Worm (Caenorhabditis elegans) whole organism, L1 larva: Measurements from ENCODE around the gene W04E12.5.

ENCODE experiments used
- C04F5.9 ChIP-seq: sonication (generic microtip); optimal IDR thresholded peaks from 2 replicates; lab custom pipeline; 2016; ENCODE audit warnings: missing genetic modification characterization, missing compliant biosample characterization
- F16B12.6 ChIP-seq: fragments of 150-350 bp; optimal IDR thresholded peaks from 2 replicates; lab custom pipeline; 2014; ENCODE audit warnings: missing biosample characterization, missing genetic modification characterization
- aha-1 ChIP-seq: fragments of 150-350 bp; optimal IDR thresholded peaks from 2 replicates; lab custom pipeline; 2014; ENCODE audit warnings: missing biosample characterization, missing genetic modification characterization
- alr-1 ChIP-seq: fragments of 200-800 bp; sonication (Bioruptor generic); optimal IDR thresholded peaks from 2 replicates; lab custom pipeline; 2018; ENCODE audit warnings: borderline replicate concordance, mild to moderate bottlenecking, missing genetic modification characterization, missing compliant biosample characterization
- aly-2 ChIP-seq: fragments of 150-350 bp; optimal IDR thresholded peaks from 2 replicates; lab custom pipeline; 2014; ENCODE audit warnings: missing biosample characterization, missing genetic modification characterization
- ama-1 ChIP-seq: fragments of 150-350 bp; optimal IDR thresholded peaks from 2 replicates; lab custom pipeline; 2014
- blmp-1 ChIP-seq: fragments of 150-350 bp; optimal IDR thresholded peaks from 2 replicates; lab custom pipeline; 2014; ENCODE audit warnings: missing biosample characterization, missing genetic modification characterization
- ceh-63 ChIP-seq: fragments of 200-800 bp; sonication (Bioruptor generic); optimal IDR thresholded peaks from 2 replicates; lab custom pipeline; 2018; ENCODE audit warnings: mild to moderate bottlenecking, missing genetic modification characterization, missing compliant biosample characterization
- ceh-82 ChIP-seq, 3 experiments: fragments of 150-350 bp in 1 of 3; sonication (generic microtip) in 2 of 3; optimal IDR thresholded peaks; 2 replicates each; lab custom pipeline; 2014 to 2017; ENCODE audit warnings: missing biosample characterization in 3 of 3, missing genetic modification characterization in 3 of 3
- ceh-90 ChIP-seq: sonication (generic microtip); optimal IDR thresholded peaks from 2 replicates; lab custom pipeline; 2016; ENCODE audit warnings: missing genetic modification characterization, missing compliant biosample characterization
- ces-1 ChIP-seq: fragments of 150-350 bp; optimal IDR thresholded peaks from 2 replicates; lab custom pipeline; 2014; ENCODE audit warnings: missing biosample characterization, missing genetic modification reagents, missing genetic modification characterization
- dsc-1 ChIP-seq: sonication (generic microtip); optimal IDR thresholded peaks from 2 replicates; lab custom pipeline; 2016; ENCODE audit warnings: mild to moderate bottlenecking, missing genetic modification characterization, missing compliant biosample characterization
- efl-1 ChIP-seq, 4 experiments: fragments of 150-350 bp; optimal IDR thresholded peaks in 3 of 4; peaks in 1 of 4; 1 replicate in 1 of 4; 2 replicates in 3 of 4; lab custom pipeline; 2014; ENCODE audit warnings: missing biosample characterization in 2 of 4, missing genetic modification characterization in 2 of 4, missing genetic modification reagents in 2 of 4
- egl-27 ChIP-seq, 2 experiments: fragments of 150-350 bp in 1 of 2; sonication (generic microtip); optimal IDR thresholded peaks; 3 replicates each; lab custom pipeline; 2017 to 2018; ENCODE audit warnings: missing biosample characterization in 2 of 2, missing genetic modification characterization in 2 of 2, missing genetic modification reagents in 2 of 2
- elt-3 ChIP-seq, 6 experiments: fragments of 150-350 bp in 1 of 6; sonication (generic microtip); optimal IDR thresholded peaks; 2 replicates each; lab custom pipeline; 2017 to 2018; ENCODE audit warnings: missing biosample characterization in 6 of 6, missing genetic modification characterization in 6 of 6, inconsistent platforms in 1 of 6
- fkh-8 ChIP-seq: sonication (generic microtip); optimal IDR thresholded peaks from 2 replicates; lab custom pipeline; 2016; ENCODE audit warnings: mild to moderate bottlenecking, missing genetic modification characterization, missing compliant biosample characterization
- isw-1 ChIP-seq: fragments of 200-800 bp; sonication (Bioruptor generic); IDR thresholded peaks from 2 replicates; pipeline ENCODE4 v1.3.6; 2022; ENCODE audit warnings: missing genetic modification characterization, missing compliant biosample characterization
- jun-1 ChIP-seq: fragments of 150-350 bp; optimal IDR thresholded peaks from 2 replicates; lab custom pipeline; 2014; ENCODE audit warnings: missing biosample characterization, missing genetic modification reagents, missing genetic modification characterization
- lin-14 ChIP-seq: fragments of 200-800 bp; sonication (Bioruptor generic); optimal IDR thresholded peaks from 2 replicates; lab custom pipeline; 2018; ENCODE audit warnings: mild to moderate bottlenecking, missing genetic modification characterization, moderate library complexity, missing compliant biosample characterization
- lin-39 ChIP-seq: fragments of 150-350 bp; optimal IDR thresholded peaks from 2 replicates; lab custom pipeline; 2014; ENCODE audit warnings: missing biosample characterization, missing genetic modification reagents, missing genetic modification characterization
- lir-3 ChIP-seq: sonication (generic microtip); optimal IDR thresholded peaks from 2 replicates; lab custom pipeline; 2016; ENCODE audit warnings: mild to moderate bottlenecking, missing genetic modification characterization, moderate library complexity, missing compliant biosample characterization; ENCODE audit not compliant: poor library complexity
- mab-9 ChIP-seq: fragments of 200-800 bp; sonication (Bioruptor generic); IDR thresholded peaks from 2 replicates; pipeline ENCODE4 v1.3.6; 2022; ENCODE audit warnings: missing genetic modification reagents, missing genetic modification characterization, missing compliant biosample characterization
- mef-2 ChIP-seq: fragments of 150-350 bp; optimal IDR thresholded peaks from 2 replicates; lab custom pipeline; 2014; ENCODE audit warnings: missing biosample characterization, missing genetic modification characterization
- mep-1 ChIP-seq: fragments of 150-350 bp; optimal IDR thresholded peaks from 2 replicates; lab custom pipeline; 2014; ENCODE audit warnings: missing biosample characterization, missing genetic modification characterization
- nhr-12 ChIP-seq: sonication (generic microtip); optimal IDR thresholded peaks from 2 replicates; lab custom pipeline; 2017; ENCODE audit warnings: missing biosample characterization, missing genetic modification characterization
- nhr-19 ChIP-seq: fragments of 200-800 bp; sonication (Bioruptor generic); conservative IDR thresholded peaks from 2 replicates; pipeline ENCODE4 v1.3.6; 2022; ENCODE audit warnings: missing genetic modification characterization, missing compliant biosample characterization
- nhr-20 ChIP-seq: sonication (generic microtip); optimal IDR thresholded peaks from 2 replicates; lab custom pipeline; 2016; ENCODE audit warnings: mild to moderate bottlenecking, missing genetic modification characterization, missing compliant biosample characterization
- nhr-71 ChIP-seq: sonication (generic microtip); optimal IDR thresholded peaks from 2 replicates; lab custom pipeline; 2016; ENCODE audit warnings: mild to moderate bottlenecking, missing genetic modification characterization, moderate library complexity, missing compliant biosample characterization
- nhr-77 ChIP-seq: fragments of 150-350 bp; optimal IDR thresholded peaks from 2 replicates; lab custom pipeline; 2014; ENCODE audit warnings: missing biosample characterization, missing genetic modification characterization
- nhr-84 ChIP-seq: sonication (generic microtip); optimal IDR thresholded peaks from 2 replicates; lab custom pipeline; 2017; ENCODE audit warnings: missing biosample characterization, missing genetic modification characterization
- nhr-85 ChIP-seq: sonication (generic microtip); peaks from one replicate; lab custom pipeline; 2016; ENCODE audit warnings: missing genetic modification characterization, inconsistent platforms, missing compliant biosample characterization
- nhr-90 ChIP-seq: sonication (generic microtip); optimal IDR thresholded peaks from 2 replicates; lab custom pipeline; 2016; ENCODE audit warnings: mild to moderate bottlenecking, missing genetic modification characterization, missing compliant biosample characterization; ENCODE audit not compliant: poor library complexity
- pqm-1 ChIP-seq: sonication (generic microtip); optimal IDR thresholded peaks from 3 replicates; lab custom pipeline; 2017; ENCODE audit warnings: missing biosample characterization, missing genetic modification characterization
- skn-1 ChIP-seq: fragments of 150-350 bp; optimal IDR thresholded peaks from 2 replicates; lab custom pipeline; 2014; ENCODE audit warnings: missing biosample characterization, missing genetic modification characterization
- sox-4 ChIP-seq: sonication (generic microtip); optimal IDR thresholded peaks from 2 replicates; lab custom pipeline; 2016; ENCODE audit warnings: missing genetic modification characterization, missing compliant biosample characterization
- sup-37 ChIP-seq: fragments of 200-800 bp; sonication (Bioruptor generic); optimal IDR thresholded peaks from 2 replicates; lab custom pipeline; 2018; ENCODE audit warnings: mild to moderate bottlenecking, missing genetic modification characterization, missing compliant biosample characterization
- swsn-7 ChIP-seq: sonication (generic microtip); optimal IDR thresholded peaks from 2 replicates; lab custom pipeline; 2016; ENCODE audit warnings: missing genetic modification characterization, missing compliant biosample characterization
- unc-62 ChIP-seq: fragments of 150-350 bp; optimal IDR thresholded peaks from 2 replicates; lab custom pipeline; 2014; ENCODE audit warnings: missing biosample characterization, missing genetic modification reagents, missing genetic modification characterization
- unc-86 ChIP-seq: sonication (generic microtip); optimal IDR thresholded peaks from 2 replicates; lab custom pipeline; 2016; ENCODE audit warnings: missing genetic modification characterization, missing compliant biosample characterization

Gene W04E12.5

DNA sequence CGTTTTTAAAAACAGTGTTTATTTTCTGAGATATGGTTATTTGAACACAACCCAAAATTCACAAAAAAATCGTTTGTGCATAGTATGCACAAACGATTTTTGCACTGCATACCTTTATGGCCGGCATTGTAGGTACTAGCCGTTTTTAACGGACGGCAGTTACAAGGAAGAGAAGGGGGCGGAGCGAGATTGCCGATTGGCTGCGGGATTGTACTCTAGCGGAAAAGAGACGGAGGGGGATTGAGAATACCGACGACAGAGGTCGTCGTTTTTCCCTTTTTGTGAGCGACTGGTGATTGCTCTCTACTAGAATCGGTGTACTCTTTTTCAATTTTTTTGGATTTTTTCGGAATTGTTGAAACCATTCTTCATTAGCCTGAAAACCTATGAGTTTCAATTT, 21.8 kb downstream of the W04E12.5 start:
- TF ChIP-seq mef-2 (no peak), efl-1 (optimal IDR thresholded peaks at IDR 0.05; lab: Kevin White, UChicago) (no peak), efl-1 (GFP tag; optimal IDR thresholded peaks at IDR 0.05 in 1 of 2; lab: Kevin White, UChicago) (peak in 1 of 2 experiments; percentile 48)

DNA sequence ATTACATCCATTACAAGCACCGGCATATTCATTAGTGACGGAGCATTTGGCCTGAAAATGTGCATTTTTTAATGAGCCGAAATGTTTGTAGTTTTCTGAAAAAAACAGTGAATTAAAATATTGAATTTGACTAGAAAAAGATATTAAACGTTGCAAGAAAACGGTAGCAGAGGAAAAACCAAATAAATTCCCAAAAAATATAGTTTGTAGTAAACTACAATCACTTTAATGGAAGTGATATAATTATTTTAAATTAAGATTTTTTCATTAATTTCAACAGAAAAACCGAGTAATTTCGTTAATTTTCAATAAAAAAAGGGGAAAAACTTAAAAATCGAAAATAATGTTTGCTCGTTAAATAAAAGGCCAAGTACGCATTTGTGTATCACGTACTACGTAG, 25.7 kb downstream of the W04E12.5 start, which contains the start of gene M162.15:
Gene M162.15, minus strand, starts transcription at position 101 of the 400 bp plus-strand sequence.
- no peak for TF ChIP-seq lin-14 (GFP tag; lab: Kevin White, UChicago)
- TF ChIP-seq nhr-85 (tag; lab: Kevin White, UChicago) = no peak
- no peak for TF ChIP-seq jun-1
- TF ChIP-seq ama-1 = no peak
- no peak for TF ChIP-seq egl-27 (tag; optimal IDR thresholded peaks at IDR 0.05; lab: Kevin White, UChicago)
- no peak for TF ChIP-seq sup-37 (GFP tag; lab: Kevin White, UChicago)
- no peak for TF ChIP-seq lin-39 (tag; lab: Kevin White, UChicago)
- TF ChIP-seq mab-9 (GFP tag; lab: Robert Waterston, UW) = no peak
- TF ChIP-seq F16B12.6 (tag; lab: Kevin White, UChicago) = no peak
- TF ChIP-seq ces-1 (GFP tag; lab: Kevin White, UChicago) = no peak
- TF ChIP-seq, all 84 proteins: peak for 0

DNA sequence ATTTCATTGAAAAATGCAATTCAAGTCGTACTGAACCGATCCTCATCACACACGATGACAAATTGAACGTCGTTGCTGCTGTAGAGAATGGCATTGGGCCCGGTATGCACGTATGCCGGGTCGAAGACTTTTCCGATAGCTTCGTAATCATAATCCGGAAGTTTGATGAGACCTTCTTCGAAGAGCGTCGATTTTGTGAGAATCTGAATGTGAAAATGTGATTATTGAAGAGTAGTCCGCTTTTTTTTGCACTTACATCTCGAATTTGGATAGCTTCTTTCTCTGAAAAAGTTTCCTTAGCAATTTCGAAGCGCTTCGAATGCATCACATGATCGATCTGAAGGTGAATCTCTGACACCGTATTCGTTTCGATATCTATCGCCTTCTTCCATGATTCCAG, 31.3 kb downstream of the W04E12.5 start, which contains the start of gene fbxa-118:
Gene fbxa-118, minus strand, starts transcription at position 101 of the 400 bp plus-strand sequence.
- TF ChIP-seq ceh-90 (no peak), mef-2 (no peak)

DNA sequence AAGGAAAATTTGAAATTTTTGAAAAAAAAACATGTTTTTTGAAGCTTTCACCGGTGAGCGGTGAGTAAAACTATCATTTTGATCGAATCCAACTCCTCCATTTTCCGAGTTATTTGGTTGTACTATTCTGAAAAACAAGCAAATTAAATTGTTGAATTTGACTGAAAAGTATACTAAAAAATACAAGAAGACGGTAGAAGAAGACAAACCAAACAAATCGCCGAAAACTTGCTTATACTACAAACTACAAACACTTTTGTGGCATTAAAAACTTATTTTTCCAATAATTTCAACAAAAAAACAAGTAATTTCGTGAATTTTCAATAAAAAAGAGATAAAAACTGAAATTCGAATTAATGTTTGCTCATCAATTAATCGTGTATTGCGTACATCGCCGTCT, 32.7 kb downstream of the W04E12.5 start, which contains the start of gene fbxa-194:
Gene fbxa-194, minus strand, starts transcription at position 101 of the 400 bp plus-strand sequence.
- no peak for TF ChIP-seq fkh-8
- TF ChIP-seq unc-86 = no peak
- TF ChIP-seq nhr-20 = no peak
- no peak for TF ChIP-seq nhr-71 (tag; lab: Kevin White, UChicago)
- TF ChIP-seq C04F5.9 = no peak
- no peak for TF ChIP-seq isw-1 (GFP tag; lab: Robert Waterston, UW)
- TF ChIP-seq lir-3 = no peak
- no peak for TF ChIP-seq dsc-1
- no peak for TF ChIP-seq nhr-19 (GFP tag; lab: Robert Waterston, UW)
- no peak for TF ChIP-seq aha-1
- TF ChIP-seq pqm-1 (tag; lab: Kevin White, UChicago) = no peak

DNA sequence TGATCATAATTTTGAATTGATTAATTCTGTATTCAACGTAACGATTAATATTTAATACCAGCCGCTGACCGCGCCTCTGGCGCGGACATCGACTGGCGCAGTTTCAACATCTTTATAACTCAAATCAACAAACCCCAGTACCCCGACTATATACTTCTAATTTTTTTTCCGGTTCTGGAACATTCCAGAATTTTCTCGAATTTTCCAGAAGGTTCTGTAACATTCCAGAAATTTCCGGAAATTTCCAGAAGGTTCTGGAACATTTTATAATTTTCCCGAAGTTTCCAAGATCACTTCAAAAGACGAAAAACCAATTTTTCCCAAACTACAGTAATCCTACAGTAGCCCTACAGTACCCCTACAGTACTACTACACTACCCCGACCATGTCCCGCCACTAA, 33.3 kb downstream of the W04E12.5 start:
- TF ChIP-seq elt-3 (tag; optimal IDR thresholded peaks at IDR 0.05; lab: Kevin White, UChicago) = no peak
- no peak for TF ChIP-seq sox-4 (tag; lab: Kevin White, UChicago)
- no peak for TF ChIP-seq skn-1 (tag; lab: Kevin White, UChicago)
- no peak for TF ChIP-seq unc-62 (GFP tag; lab: Kevin White, UChicago)
- no peak for TF ChIP-seq C04F5.9
- TF ChIP-seq swsn-7 (tag; lab: Kevin White, UChicago) = no peak
- no peak for TF ChIP-seq blmp-1 (tag; lab: Kevin White, UChicago)
- TF ChIP-seq nhr-12 (tag; lab: Kevin White, UChicago) = no peak
- no peak for TF ChIP-seq alr-1 (tag; lab: Kevin White, UChicago)
- TF ChIP-seq nhr-90 = no peak
- TF ChIP-seq mep-1 (tag; lab: Kevin White, UChicago) = no peak
- no peak for TF ChIP-seq ceh-82 (tag; optimal IDR thresholded peaks at IDR 0.05; lab: Kevin White, UChicago)
- no peak for TF ChIP-seq aly-2 (tag; lab: Kevin White, UChicago)
- TF ChIP-seq nhr-84 (tag; lab: Kevin White, UChicago) = no peak
- TF ChIP-seq nhr-77 = no peak
- no peak for TF ChIP-seq ceh-63 (GFP tag; lab: Kevin White, UChicago)
